Worm (Caenorhabditis elegans): ENCODE measurements around the gene C14C10.1.

C14C10.1 gene

DNA sequence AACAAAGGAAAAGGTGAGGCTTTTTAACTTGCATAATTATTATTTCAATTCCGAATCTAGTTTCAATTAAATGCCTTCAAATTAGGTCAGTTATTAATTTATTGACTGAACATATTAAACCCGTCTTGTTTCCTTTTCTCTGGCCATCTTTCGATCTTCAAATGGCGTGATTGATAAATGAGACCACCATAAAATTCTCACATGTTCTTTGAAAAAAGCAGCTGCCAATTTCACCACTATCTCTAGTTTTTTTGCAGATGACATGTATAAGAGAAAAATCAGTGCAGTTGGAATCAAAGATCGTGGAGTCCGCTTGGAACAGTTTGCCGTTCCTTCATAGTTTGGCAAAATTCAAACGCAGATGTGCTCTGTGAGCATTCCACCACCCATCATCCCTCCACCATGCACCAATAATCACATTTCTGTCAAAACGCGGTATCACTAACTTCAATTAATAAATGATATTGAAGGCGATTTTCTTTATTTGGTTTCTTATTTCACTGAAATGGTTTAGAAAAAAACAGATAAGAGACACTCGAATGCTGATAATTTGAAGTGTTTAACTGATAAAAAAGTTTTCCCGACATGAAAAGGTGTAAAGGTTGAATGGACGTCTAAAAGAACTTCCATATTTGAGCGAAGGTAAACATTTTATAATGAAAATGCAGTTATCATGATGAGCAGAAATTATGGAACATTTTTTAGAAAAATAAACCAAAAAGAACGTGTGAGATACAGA is 49.8 kb downstream of the C14C10.1 start:
- TF ChIP-seq elt-2 (tag; optimal IDR thresholded peaks at IDR 0.05) = peak; percentile 62
- no peak for TF ChIP-seq Y22D7AL.16 (tag; optimal IDR thresholded peaks at IDR 0.05)

Data from whole organism, late embryonic.